Fruit fly (Drosophila melanogaster): ENCODE measurements around the gene yellow-e2.

DNA sequence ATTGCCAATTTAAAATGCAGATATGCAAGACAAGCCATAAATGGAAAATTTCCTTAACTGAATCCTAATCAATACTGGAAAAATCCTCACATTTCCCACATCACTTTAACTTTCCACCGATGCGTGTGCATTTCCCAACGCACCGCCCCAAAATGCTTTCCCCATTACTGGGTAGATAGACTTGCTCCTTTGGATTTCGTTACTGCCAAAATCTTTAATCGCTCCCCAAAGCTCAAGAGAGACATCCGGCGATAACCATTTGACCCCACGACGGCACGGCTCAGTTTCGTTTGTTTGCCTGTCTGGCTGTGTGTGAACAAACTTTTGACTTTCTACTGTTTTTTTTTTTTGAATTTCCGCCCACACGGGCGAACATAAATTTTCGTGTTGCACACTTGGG lies 16.3 kb downstream of the yellow-e2 start:
- TF ChIP-seq CTCF (optimal IDR thresholded peaks at IDR 0.05) = no peak
- no peak for TF ChIP-seq CG8478 (optimal IDR thresholded peaks at IDR 0.05)
